Worm (Caenorhabditis elegans): ENCODE data around the gene C47D12.4.

Gene C47D12.4

ce11 chrII:11726470-11727106 lies 45.0 kb downstream of the C47D12.4 start, which contains the start of gene F13D12.5:
Gene F13D12.5 (plus strand): TSS chrII:11726814.
- no peak for TF ChIP-seq peb-1 (tag; optimal IDR thresholded peaks at IDR 0.05)
- no peak for TF ChIP-seq R02D3.7 (tag; optimal IDR thresholded peaks at IDR 0.05)
- TF ChIP-seq ztf-4 (tag; optimal IDR thresholded peaks at IDR 0.05): peak; percentile 38

- TF ChIP-seq ceh-16 (tag; optimal IDR thresholded peaks at IDR 0.05): no peak
- TF ChIP-seq R02D3.7 (tag; optimal IDR thresholded peaks at IDR 0.05): no peak
- no peak for TF ChIP-seq nhr-21 (tag; optimal IDR thresholded peaks at IDR 0.05)
- no peak for TF ChIP-seq nhr-77 (tag; optimal IDR thresholded peaks at IDR 0.05)
- no peak for TF ChIP-seq Y55F3AM.14 (GFP tag; optimal IDR thresholded peaks at IDR 0.05)
- TF ChIP-seq alr-1 (tag; optimal IDR thresholded peaks at IDR 0.05): no peak
- no peak for TF ChIP-seq egl-27 (tag; optimal IDR thresholded peaks at IDR 0.05)
- no peak for TF ChIP-seq nhr-237 (tag; optimal IDR thresholded peaks at IDR 0.05)
Observed at ce11 chrII:11727438-11727837, 45.9 kb downstream of the C47D12.4 start.

ce11 chrII:11728545-11729105 lies 47.1 kb downstream of the C47D12.4 start, which contains the start of gene alh-8:
Gene alh-8 (plus strand): TSS chrII:11729055.
- peak; percentile 8 for TF ChIP-seq nhr-25 (tag; optimal IDR thresholded peaks at IDR 0.05)
- peak; percentile 57 for TF ChIP-seq fos-1 (tag; optimal IDR thresholded peaks at IDR 0.05)
- peak; percentile 52 for TF ChIP-seq egl-27 (tag; optimal IDR thresholded peaks at IDR 0.05)
- peak; percentile 33 for TF ChIP-seq sma-3 (GFP tag; optimal IDR thresholded peaks at IDR 0.05)
- no peak for TF ChIP-seq ama-1 (optimal IDR thresholded peaks at IDR 0.05)
- TF ChIP-seq lin-11 (tag; optimal IDR thresholded peaks at IDR 0.05): no peak
- TF ChIP-seq nhr-12 (tag; optimal IDR thresholded peaks at IDR 0.05): no peak
- peak; percentile 91 for TF ChIP-seq mdl-1 (tag; optimal IDR thresholded peaks at IDR 0.05)
- TF ChIP-seq nhr-6 (tag; optimal IDR thresholded peaks at IDR 0.05): no peak
- TF ChIP-seq nhr-77 (tag; optimal IDR thresholded peaks at IDR 0.05): no peak
- TF ChIP-seq nhr-21 (tag; optimal IDR thresholded peaks at IDR 0.05): peak; percentile 16
- TF ChIP-seq unc-39 (tag; optimal IDR thresholded peaks at IDR 0.05): no peak
- TF ChIP-seq Y55F3AM.14 (GFP tag; optimal IDR thresholded peaks at IDR 0.05): peak; percentile 20
- peak; percentile 85 for TF ChIP-seq sma-9 (GFP tag; optimal IDR thresholded peaks at IDR 0.05)
- no peak for TF ChIP-seq sma-9 (tag; optimal IDR thresholded peaks at IDR 0.05)
- TF ChIP-seq lsy-2 (tag; optimal IDR thresholded peaks at IDR 0.05): peak in 1 of 2 experiments; percentile 63
- TF ChIP-seq snpc-4 (tag; optimal IDR thresholded peaks at IDR 0.05): no peak
- peak; percentile 44 for TF ChIP-seq gmeb-1 (tag; optimal IDR thresholded peaks at IDR 0.05)
- no peak for TF ChIP-seq nhr-23 (tag; optimal IDR thresholded peaks at IDR 0.05)
- TF ChIP-seq ceh-16 (tag; optimal IDR thresholded peaks at IDR 0.05): no peak
- peak; percentile 69 for TF ChIP-seq nhr-129 (tag; optimal IDR thresholded peaks at IDR 0.05)
- TF ChIP-seq ztf-11 (tag; optimal IDR thresholded peaks at IDR 0.05): no peak
- TF ChIP-seq aly-2 (tag; optimal IDR thresholded peaks at IDR 0.05): no peak
- peak; percentile 73 for TF ChIP-seq F13H6.1 (tag; optimal IDR thresholded peaks at IDR 0.05)
- peak; percentile 59 for TF ChIP-seq C34F6.9 (tag; optimal IDR thresholded peaks at IDR 0.05)
- TF ChIP-seq nhr-10 (tag; optimal IDR thresholded peaks at IDR 0.05): no peak
- no peak for TF ChIP-seq nhr-11 (tag; optimal IDR thresholded peaks at IDR 0.05)
- peak; percentile 7 for TF ChIP-seq ztf-4 (tag; optimal IDR thresholded peaks at IDR 0.05)
- TF ChIP-seq crh-2 (tag; optimal IDR thresholded peaks at IDR 0.05): peak; percentile 66

- TF ChIP-seq ama-1 (optimal IDR thresholded peaks at IDR 0.05) (peak; percentile 23), sma-3 (GFP tag; optimal IDR thresholded peaks at IDR 0.05) (no peak)
Observed at ce11 chrII:11729757-11730535, 48.4 kb downstream of the C47D12.4 start.

ce11 chrII:11731174-11731724 lies 49.7 kb downstream of the C47D12.4 start:
- TF ChIP-seq nhr-129 (tag; optimal IDR thresholded peaks at IDR 0.05) (peak; percentile 52), F13H6.1 (tag; optimal IDR thresholded peaks at IDR 0.05) (peak; percentile 26), sma-3 (GFP tag; optimal IDR thresholded peaks at IDR 0.05) (peak; percentile 7), unc-39 (tag; optimal IDR thresholded peaks at IDR 0.05) (no peak), ztf-4 (tag; optimal IDR thresholded peaks at IDR 0.05) (no peak), alr-1 (tag; optimal IDR thresholded peaks at IDR 0.05) (no peak), lin-13 (GFP tag; optimal IDR thresholded peaks at IDR 0.05) (peak; percentile 49), Y55F3AM.14 (GFP tag; optimal IDR thresholded peaks at IDR 0.05) (no peak), lsy-2 (tag; optimal IDR thresholded peaks at IDR 0.05) (peak in 1 of 2 experiments; percentile 16), nhr-23 (tag; optimal IDR thresholded peaks at IDR 0.05) (no peak), nhr-21 (tag; optimal IDR thresholded peaks at IDR 0.05) (peak; percentile 1), crh-2 (tag; optimal IDR thresholded peaks at IDR 0.05) (peak; percentile 46)
